Fruit fly (Drosophila melanogaster) whole organism, prepupa: Measurements from ENCODE around the gene CG9312.

Source experiments
- Blimp-1 ChIP-seq: fragments of 200-800 bp; sonication (Bioruptor generic); optimal IDR thresholded peaks from 3 replicates; lab custom pipeline; 2017; ENCODE audit warnings: missing biosample characterization, missing genetic modification characterization, mild to moderate bottlenecking, moderate library complexity, missing genetic modification reagents
- CG10631 ChIP-seq: fragments of 200-800 bp; sonication (Bioruptor generic); optimal IDR thresholded peaks from 2 replicates; lab custom pipeline; 2016; ENCODE audit warnings: missing biosample characterization, missing genetic modification characterization
- CG10669 ChIP-seq: fragments of 200-800 bp; sonication (Bioruptor generic); optimal IDR thresholded peaks from 3 replicates; lab custom pipeline; 2018; ENCODE audit warnings: missing biosample characterization, mild to moderate bottlenecking, missing genetic modification characterization, moderate library complexity
- CG11294 ChIP-seq: fragments of 200-800 bp; sonication (Bioruptor generic); IDR thresholded peaks from 2 replicates; pipeline ENCODE4 v1.3.6; 2022; ENCODE audit warnings: missing biosample characterization, missing genetic modification characterization
- CG11762 ChIP-seq: fragments of 200-800 bp; sonication (Bioruptor generic); optimal IDR thresholded peaks from 3 replicates; lab custom pipeline; 2016; ENCODE audit warnings: missing biosample characterization, missing genetic modification characterization; ENCODE audit not compliant: insufficient read depth
- CG11902 ChIP-seq: fragments of 200-800 bp; sonication (Bioruptor generic); optimal IDR thresholded peaks from 3 replicates; lab custom pipeline; 2016; ENCODE audit warnings: missing biosample characterization, missing genetic modification characterization
- CG15336 ChIP-seq: fragments of 200-800 bp; sonication (Bioruptor generic); IDR thresholded peaks from 2 replicates; pipeline ENCODE4 v1.3.6; 2022; ENCODE audit warnings: missing biosample characterization, missing genetic modification characterization
- CG1621 ChIP-seq: fragments of 200-800 bp; sonication (Bioruptor generic); optimal IDR thresholded peaks from 3 replicates; lab custom pipeline; 2018; ENCODE audit warnings: missing biosample characterization, mild to moderate bottlenecking, missing genetic modification characterization
- CG32006 ChIP-seq: fragments of 200-800 bp; sonication (Bioruptor generic); optimal IDR thresholded peaks from 3 replicates; lab custom pipeline; 2017; ENCODE audit warnings: missing biosample characterization, mild to moderate bottlenecking, missing genetic modification characterization
- CG34406 ChIP-seq: fragments of 200-800 bp; sonication (Bioruptor generic); optimal IDR thresholded peaks from 3 replicates; lab custom pipeline; 2016; ENCODE audit warnings: missing biosample characterization, missing genetic modification characterization
- CG3919 ChIP-seq: fragments of 200-800 bp; sonication (Bioruptor generic); optimal IDR thresholded peaks from 3 replicates; lab custom pipeline; 2016; ENCODE audit warnings: missing biosample characterization, missing genetic modification characterization
- CG6276 ChIP-seq: fragments of 200-800 bp; sonication (Bioruptor generic); optimal IDR thresholded peaks from 2 replicates; lab custom pipeline; 2017; ENCODE audit warnings: missing biosample characterization, mild to moderate bottlenecking, missing genetic modification characterization
- CG6792 ChIP-seq: fragments of 200-800 bp; sonication (Bioruptor generic); optimal IDR thresholded peaks from 3 replicates; lab custom pipeline; 2016; ENCODE audit warnings: missing biosample characterization, missing genetic modification characterization
- CG6808 ChIP-seq: fragments of 200-800 bp; sonication (Bioruptor generic); optimal IDR thresholded peaks from 3 replicates; lab custom pipeline; 2017; ENCODE audit warnings: missing biosample characterization, missing genetic modification characterization, mild to moderate bottlenecking, moderate library complexity, missing genetic modification reagents
- CG8119 ChIP-seq: fragments of 200-800 bp; sonication (Bioruptor generic); IDR thresholded peaks from 3 replicates; pipeline ENCODE4 v1.3.6; 2022; ENCODE audit warnings: missing biosample characterization, missing genetic modification characterization
- CG8319 ChIP-seq: fragments of 200-800 bp; sonication (Bioruptor generic); optimal IDR thresholded peaks from 3 replicates; lab custom pipeline; 2016; ENCODE audit warnings: missing biosample characterization, missing genetic modification characterization
- CG8632 ChIP-seq: fragments of 200-800 bp; sonication (Bioruptor generic); optimal IDR thresholded peaks from 3 replicates; lab custom pipeline; 2016; ENCODE audit warnings: missing biosample characterization, missing genetic modification characterization
- CG9139 ChIP-seq: fragments of 200-800 bp; sonication (Bioruptor generic); optimal IDR thresholded peaks from 3 replicates; lab custom pipeline; 2017; ENCODE audit warnings: missing biosample characterization, mild to moderate bottlenecking, missing genetic modification characterization
- Eip75B ChIP-seq: fragments of 200-800 bp; sonication (Bioruptor generic); optimal IDR thresholded peaks from 3 replicates; lab custom pipeline; 2016; ENCODE audit warnings: missing biosample characterization, missing genetic modification characterization
- Eip78C ChIP-seq: fragments of 200-800 bp; sonication (Bioruptor generic); peaks from one replicate; lab custom pipeline; 2016; ENCODE audit warnings: missing biosample characterization, missing genetic modification characterization
- Ets21C ChIP-seq: fragments of 200-800 bp; sonication (Bioruptor generic); optimal IDR thresholded peaks from 3 replicates; lab custom pipeline; 2016; ENCODE audit warnings: missing biosample characterization, missing genetic modification characterization
- Gug ChIP-seq: fragments of 200-800 bp; sonication (Bioruptor generic); IDR thresholded peaks from 2 replicates; pipeline ENCODE4 v1.3.6; 2022; ENCODE audit warnings: missing biosample characterization, missing genetic modification characterization
- Hr4 ChIP-seq: fragments of 200-800 bp; sonication (Bioruptor generic); optimal IDR thresholded peaks from 3 replicates; lab custom pipeline; 2016; ENCODE audit warnings: missing biosample characterization, missing genetic modification characterization
- Lpt ChIP-seq: fragments of 200-800 bp; sonication (Bioruptor generic); optimal IDR thresholded peaks from 3 replicates; lab custom pipeline; 2016; ENCODE audit warnings: missing biosample characterization, missing genetic modification characterization
- Met ChIP-seq: fragments of 200-800 bp; sonication (Bioruptor generic); optimal IDR thresholded peaks from 3 replicates; lab custom pipeline; 2016; ENCODE audit warnings: missing biosample characterization, missing genetic modification characterization
- OdsH ChIP-seq: fragments of 200-800 bp; sonication (Bioruptor generic); optimal IDR thresholded peaks from 3 replicates; lab custom pipeline; 2016; ENCODE audit warnings: missing biosample characterization, missing genetic modification characterization
- Sox102F ChIP-seq: fragments of 200-800 bp; sonication (Bioruptor generic); optimal IDR thresholded peaks from 2 replicates; lab custom pipeline; 2016; ENCODE audit warnings: missing biosample characterization, mild to moderate bottlenecking, missing genetic modification characterization
- Sox14 ChIP-seq: fragments of 200-800 bp; sonication (Bioruptor generic); optimal IDR thresholded peaks from 3 replicates; lab custom pipeline; 2016; ENCODE audit warnings: missing biosample characterization, missing genetic modification characterization
- Sox15 ChIP-seq: fragments of 200-800 bp; sonication (Bioruptor generic); optimal IDR thresholded peaks from 3 replicates; lab custom pipeline; 2016; ENCODE audit warnings: missing biosample characterization, missing genetic modification characterization
- achi ChIP-seq: fragments of 200-800 bp; sonication (Bioruptor generic); optimal IDR thresholded peaks from 3 replicates; lab custom pipeline; 2016; ENCODE audit warnings: missing biosample characterization, missing genetic modification characterization
- acj6 ChIP-seq: fragments of 200-800 bp; sonication (Bioruptor generic); optimal IDR thresholded peaks from 3 replicates; lab custom pipeline; 2016; ENCODE audit warnings: missing biosample characterization, missing genetic modification characterization
- cyc ChIP-seq: fragments of 200-800 bp; sonication (Bioruptor generic); optimal IDR thresholded peaks from 3 replicates; lab custom pipeline; 2016; ENCODE audit warnings: missing biosample characterization, missing genetic modification characterization
- dac ChIP-seq: fragments of 200-800 bp; sonication (Bioruptor generic); optimal IDR thresholded peaks from 2 replicates; lab custom pipeline; 2017; ENCODE audit warnings: missing biosample characterization, mild to moderate bottlenecking, missing genetic modification characterization
- eg ChIP-seq: fragments of 200-800 bp; sonication (Bioruptor generic); IDR thresholded peaks from 3 replicates; pipeline ENCODE4 v1.3.6; 2022; ENCODE audit warnings: missing biosample characterization, missing genetic modification characterization
- esn ChIP-seq: fragments of 200-800 bp; sonication (Bioruptor generic); optimal IDR thresholded peaks from 2 replicates; lab custom pipeline; 2016; ENCODE audit warnings: missing biosample characterization, mild to moderate bottlenecking, missing genetic modification characterization, moderate library complexity
- fd59A ChIP-seq: fragments of 200-800 bp; sonication (Bioruptor generic); optimal IDR thresholded peaks from 2 replicates; lab custom pipeline; 2017; ENCODE audit warnings: missing biosample characterization, mild to moderate bottlenecking, missing genetic modification characterization, missing genetic modification reagents
- fd85E ChIP-seq: fragments of 200-800 bp; sonication (Bioruptor generic); optimal IDR thresholded peaks from 3 replicates; lab custom pipeline; 2016; ENCODE audit warnings: missing biosample characterization, missing genetic modification characterization
- pdm3 ChIP-seq: fragments of 200-800 bp; sonication (Bioruptor generic); optimal IDR thresholded peaks from 3 replicates; lab custom pipeline; 2016; ENCODE audit warnings: missing biosample characterization, missing genetic modification characterization
- ss ChIP-seq, 2 experiments: fragments of 200-800 bp; sonication (Bioruptor generic); optimal IDR thresholded peaks; 2 replicates in 1 of 2; 3 replicates in 1 of 2; lab custom pipeline; 2017 to 2018; ENCODE audit warnings: mild to moderate bottlenecking in 2 of 2, missing biosample characterization in 2 of 2, missing genetic modification characterization in 2 of 2, moderate library complexity in 1 of 2
- svp ChIP-seq: fragments of 200-800 bp; sonication (Bioruptor generic); peaks from one replicate; lab custom pipeline; 2016; ENCODE audit warnings: missing biosample characterization, missing genetic modification characterization
- topi ChIP-seq: fragments of 200-800 bp; sonication (Bioruptor generic); optimal IDR thresholded peaks from 3 replicates; lab custom pipeline; 2016; ENCODE audit warnings: missing biosample characterization, missing genetic modification characterization

The CG9312 gene

DNA sequence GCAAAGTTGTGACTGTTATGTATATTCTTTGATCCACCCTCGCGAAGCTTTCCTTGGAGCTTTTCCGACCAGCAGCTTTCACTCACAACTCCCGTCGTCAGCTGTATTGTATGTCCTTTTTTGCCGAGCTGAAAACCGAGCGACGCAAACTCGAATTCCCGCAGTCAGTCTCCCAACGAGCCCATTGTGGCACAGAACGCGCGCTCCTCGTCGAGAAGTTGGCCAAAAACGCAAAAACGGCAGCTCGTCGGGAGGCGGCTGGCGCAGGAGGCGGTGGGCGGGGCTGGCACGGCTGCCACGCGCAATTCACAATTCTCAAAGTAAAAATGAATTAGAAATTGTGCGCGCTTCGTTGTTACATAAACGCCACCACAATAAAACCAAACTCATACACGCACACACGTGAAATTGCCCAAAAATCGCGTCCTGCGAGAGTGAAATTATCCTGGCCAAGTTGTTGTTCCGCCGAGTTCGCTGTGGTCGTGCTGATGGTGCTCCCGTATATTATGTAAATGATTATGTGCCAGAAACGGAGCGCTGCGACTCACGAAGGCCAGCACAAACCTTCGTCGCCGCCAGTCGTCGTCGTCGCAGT is 30.2 kb upstream of the CG9312 start:
- TF ChIP-seq svp (GFP tag; lab: Kevin White, UChicago) (peak; percentile 35), CG9139 (GFP tag; lab: Kevin White, UChicago) (no peak), ss (GFP tag; optimal IDR thresholded peaks at IDR 0.05; lab: Kevin White, UChicago) (no peak), CG11902 (no peak), Sox14 (GFP tag; lab: Kevin White, UChicago) (no peak), CG11762 (GFP tag; lab: Kevin White, UChicago) (no peak)

DNA sequence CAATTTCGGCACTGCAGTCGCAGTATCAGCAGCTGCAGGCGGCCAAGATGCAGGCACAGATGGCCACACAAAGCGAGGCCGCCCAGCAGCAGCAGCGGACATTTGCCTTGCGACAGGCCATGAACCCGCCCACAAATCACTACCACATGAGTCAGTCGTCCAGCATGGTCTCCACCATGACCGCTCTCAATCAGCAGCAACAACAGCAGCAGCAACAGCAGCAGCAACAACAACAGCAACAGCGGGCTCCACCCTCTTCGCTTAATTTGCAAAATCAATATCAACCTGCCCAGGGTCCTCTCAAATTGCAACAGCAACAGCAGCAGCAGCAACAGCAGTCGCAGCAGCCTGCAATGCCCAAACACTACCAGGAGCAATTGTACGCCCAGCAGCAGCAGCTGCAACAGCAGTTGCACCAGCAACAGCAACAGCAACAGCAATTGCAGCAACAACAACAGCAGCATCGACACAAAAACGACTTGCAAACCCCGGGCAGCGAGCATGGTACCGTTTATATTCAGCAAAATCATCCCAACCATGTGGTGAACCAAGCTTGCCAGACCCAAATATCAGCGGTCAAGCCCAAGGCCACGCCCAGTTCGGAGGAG is 19.4 kb upstream of the CG9312 start:
- TF ChIP-seq svp (GFP tag; lab: Kevin White, UChicago): no peak
- TF ChIP-seq CG9139 (GFP tag; lab: Kevin White, UChicago): no peak
- TF ChIP-seq Ets21C (GFP tag; lab: Kevin White, UChicago): no peak
- no peak for TF ChIP-seq CG6808 (GFP tag; lab: Kevin White, UChicago)
- no peak for TF ChIP-seq CG1621 (tag; lab: Kevin White, UChicago)
- no peak for TF ChIP-seq Met (GFP tag; lab: Kevin White, UChicago)
- TF ChIP-seq cyc: no peak
- TF ChIP-seq Sox15 (GFP tag; lab: Kevin White, UChicago): no peak

- TF ChIP-seq Sox15 (GFP tag; lab: Kevin White, UChicago): no peak
- TF ChIP-seq eg (GFP tag; lab: Robert Waterston, UW): 0 out of 3 replicates have a peak, but pooled peaks have one; percentile 14
These were observed 4.0 kb upstream of the CG9312 start for dm6 chr3R:13761563-13761962.

DNA sequence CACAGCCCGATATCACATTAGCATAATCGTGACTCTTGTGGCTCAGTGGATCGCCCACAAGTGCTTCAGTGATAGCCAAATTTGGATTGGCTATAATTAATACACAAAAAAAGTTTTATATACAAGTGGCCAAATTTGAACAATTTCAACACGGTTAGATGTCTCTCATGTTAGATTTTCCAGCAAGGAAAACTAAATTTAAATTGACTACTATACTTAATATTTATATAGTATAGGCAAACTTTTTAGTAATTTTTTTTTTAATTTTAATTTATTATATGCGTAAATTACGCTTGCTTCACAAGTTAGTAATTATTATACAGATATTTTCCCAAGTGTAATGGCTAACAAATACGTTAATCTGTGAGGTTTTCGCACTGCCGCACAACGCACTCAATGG is 555 bp upstream of the CG9312 start:
- TF ChIP-seq CG34406 (GFP tag; lab: Kevin White, UChicago) (peak; percentile 17), achi (GFP tag; lab: Kevin White, UChicago) (peak; percentile 4), CG8632 (GFP tag; lab: Kevin White, UChicago) (no peak), CG15336 (GFP tag; lab: Robert Waterston, UW) (0 out of 2 replicates have a peak, but pooled peaks have one; percentile 15), CG8119 (GFP tag; lab: Robert Waterston, UW) (no peak), Eip78C (GFP tag; lab: Kevin White, UChicago) (peak; percentile 82)

dm6 chr3R:13767239-13767638 is 1.7 kb downstream of the CG9312 start, which contains the start of gene Cht5:
Gene Cht5, plus strand, starts transcription at chr3R:13767549.
- TF ChIP-seq CG9139 (GFP tag; lab: Kevin White, UChicago): no peak
- no peak for TF ChIP-seq CG34406 (GFP tag; lab: Kevin White, UChicago)
- 0 out of 3 replicates have a peak, but pooled peaks have one; percentile 10 for TF ChIP-seq eg (GFP tag; lab: Robert Waterston, UW)
- no peak for TF ChIP-seq pdm3 (GFP tag; lab: Kevin White, UChicago)
- TF ChIP-seq OdsH: no peak
- no peak for TF ChIP-seq CG11294 (GFP tag; lab: Robert Waterston, UW)
- no peak for TF ChIP-seq CG6276 (GFP tag; lab: Kevin White, UChicago)
- no peak for TF ChIP-seq CG11902
- peak; percentile 0 for TF ChIP-seq Eip75B (GFP tag; lab: Kevin White, UChicago)
- TF ChIP-seq CG10669 (GFP tag; lab: Kevin White, UChicago): no peak
- peak; percentile 58 for TF ChIP-seq Eip78C (GFP tag; lab: Kevin White, UChicago)
- TF ChIP-seq CG3919 (GFP tag; lab: Kevin White, UChicago): no peak
- no peak for TF ChIP-seq Hr4 (GFP tag; lab: Kevin White, UChicago)
- TF ChIP-seq Sox102F (GFP tag; lab: Kevin White, UChicago): no peak
- no peak for TF ChIP-seq esn (GFP tag; lab: Kevin White, UChicago)
- TF ChIP-seq ss (GFP tag; optimal IDR thresholded peaks at IDR 0.05; lab: Kevin White, UChicago): peak in 1 of 2 experiments; percentile 36
- TF ChIP-seq cyc: no peak
- no peak for TF ChIP-seq Blimp-1 (GFP tag; lab: Kevin White, UChicago)
- TF ChIP-seq CG6792: no peak
- no peak for TF ChIP-seq CG8632 (GFP tag; lab: Kevin White, UChicago)
- no peak for TF ChIP-seq Lpt (GFP tag; lab: Kevin White, UChicago)
- TF ChIP-seq topi (GFP tag; lab: Kevin White, UChicago): no peak
- no peak for TF ChIP-seq CG8319 (GFP tag; lab: Kevin White, UChicago)
- peak; percentile 75 for TF ChIP-seq CG1621 (tag; lab: Kevin White, UChicago)
- no peak for TF ChIP-seq Gug
- no peak for TF ChIP-seq acj6 (GFP tag; lab: Kevin White, UChicago)
- no peak for TF ChIP-seq CG15336 (GFP tag; lab: Robert Waterston, UW)
- no peak for TF ChIP-seq CG10631 (GFP tag; lab: Kevin White, UChicago)
- no peak for TF ChIP-seq fd85E (GFP tag; lab: Kevin White, UChicago)
- TF ChIP-seq fd59A (GFP tag; lab: Kevin White, UChicago): no peak
- no peak for TF ChIP-seq svp (GFP tag; lab: Kevin White, UChicago)
- TF ChIP-seq CG32006 (GFP tag; lab: Kevin White, UChicago): no peak
- TF ChIP-seq dac (GFP tag; lab: Kevin White, UChicago): no peak
